Worm (Caenorhabditis elegans) whole organism, L1 larva: ENCODE results near the gene F56D6.13.

ENCODE experiments used
- C16A3.4 ChIP-seq: fragments of 150-350 bp; optimal IDR thresholded peaks from 2 replicates; lab custom pipeline; 2014; ENCODE audit warnings: missing biosample characterization, missing genetic modification characterization
- F16B12.6 ChIP-seq: fragments of 150-350 bp; optimal IDR thresholded peaks from 2 replicates; lab custom pipeline; 2014; ENCODE audit warnings: missing biosample characterization, missing genetic modification characterization
- blmp-1 ChIP-seq: fragments of 150-350 bp; optimal IDR thresholded peaks from 2 replicates; lab custom pipeline; 2014; ENCODE audit warnings: missing biosample characterization, missing genetic modification characterization
- mab-9 ChIP-seq: fragments of 200-800 bp; sonication (Bioruptor generic); IDR thresholded peaks from 2 replicates; pipeline ENCODE4 v1.3.6; 2022; ENCODE audit warnings: missing genetic modification reagents, missing genetic modification characterization, missing compliant biosample characterization
- mdl-1 ChIP-seq, 2 experiments: fragments of 150-350 bp; optimal IDR thresholded peaks; 2 replicates each; lab custom pipeline; 2014 to 2017; ENCODE audit warnings: missing biosample characterization in 2 of 2, missing genetic modification characterization in 2 of 2, inconsistent platforms in 1 of 2
- tlp-1 ChIP-seq: fragments of 150-350 bp; optimal IDR thresholded peaks from 2 replicates; lab custom pipeline; 2014; ENCODE audit warnings: missing biosample characterization, missing genetic modification characterization
- unc-62 ChIP-seq: fragments of 150-350 bp; optimal IDR thresholded peaks from 2 replicates; lab custom pipeline; 2014; ENCODE audit warnings: missing biosample characterization, missing genetic modification reagents, missing genetic modification characterization
- zag-1 ChIP-seq: fragments of 150-350 bp; optimal IDR thresholded peaks from 2 replicates; lab custom pipeline; 2014; ENCODE audit warnings: missing biosample characterization, missing genetic modification characterization
- ztf-11 ChIP-seq, 2 experiments: sonication (generic microtip); optimal IDR thresholded peaks; 2 replicates each; lab custom pipeline; 2016 to 2017; ENCODE audit warnings: missing genetic modification characterization in 2 of 2, missing biosample characterization in 1 of 2, missing compliant biosample characterization in 1 of 2

DNA sequence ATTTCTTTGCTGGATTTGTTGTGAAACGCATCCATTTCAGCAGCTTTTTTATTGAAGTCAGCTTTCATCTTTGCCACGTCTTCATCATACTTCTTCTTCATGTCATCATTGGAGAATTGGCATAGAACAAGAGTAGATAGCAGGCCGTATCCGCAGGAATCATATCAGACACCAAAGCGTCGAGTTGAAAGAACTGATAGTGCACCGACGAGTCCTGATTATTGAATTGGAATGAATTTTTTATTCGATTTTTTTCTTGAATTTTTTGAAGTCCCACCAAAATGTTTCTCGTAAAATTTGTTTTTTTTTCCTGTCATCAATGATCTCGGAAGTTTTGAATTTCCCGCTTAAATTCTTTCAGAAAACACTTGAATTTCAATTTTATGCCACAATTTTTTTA, 2.8 kb upstream of the F56D6.13 start, which contains the start of gene F56D6.11:
- no peak for TF ChIP-seq blmp-1 (tag; lab: Kevin White, UChicago)
- TF ChIP-seq C16A3.4 = no peak
- no peak for TF ChIP-seq mdl-1 (tag; optimal IDR thresholded peaks at IDR 0.05; lab: Kevin White, UChicago)
- TF ChIP-seq ztf-11 (tag; optimal IDR thresholded peaks at IDR 0.05; lab: Kevin White, UChicago) = no peak
- no peak for TF ChIP-seq zag-1 (tag; lab: Kevin White, UChicago)
- TF ChIP-seq unc-62 (GFP tag; lab: Kevin White, UChicago) = no peak
- TF ChIP-seq F16B12.6 (tag; lab: Kevin White, UChicago) = no peak
- no peak for TF ChIP-seq tlp-1
- no peak for TF ChIP-seq mab-9 (GFP tag; lab: Robert Waterston, UW)
